Fruit fly (Drosophila melanogaster): Measurements from ENCODE around the gene CG4101.

The CG4101 gene

dm6 chr3L:16571014-16571738 lies 41.1 kb upstream of the CG4101 start:
- TF ChIP-seq CG7101 (tag; optimal IDR thresholded peaks at IDR 0.05) (no peak), kay (GFP tag; ENCODE audit: borderline replicate concordance) (peak; percentile 19)

- TF ChIP-seq tj (GFP tag; optimal IDR thresholded peaks at IDR 0.05) (peak; percentile 89), kay (GFP tag; ENCODE audit: borderline replicate concordance) (no peak), pad (GFP tag; optimal IDR thresholded peaks at IDR 0.05) (no peak), ovo (GFP tag; optimal IDR thresholded peaks at IDR 0.05) (no peak), CG1620 (GFP tag; optimal IDR thresholded peaks at IDR 0.05) (no peak), cnc (optimal IDR thresholded peaks at IDR 0.05) (no peak)
Observed at dm6 chr3L:16571739-16572063, 40.6 kb upstream of the CG4101 start.

DNA sequence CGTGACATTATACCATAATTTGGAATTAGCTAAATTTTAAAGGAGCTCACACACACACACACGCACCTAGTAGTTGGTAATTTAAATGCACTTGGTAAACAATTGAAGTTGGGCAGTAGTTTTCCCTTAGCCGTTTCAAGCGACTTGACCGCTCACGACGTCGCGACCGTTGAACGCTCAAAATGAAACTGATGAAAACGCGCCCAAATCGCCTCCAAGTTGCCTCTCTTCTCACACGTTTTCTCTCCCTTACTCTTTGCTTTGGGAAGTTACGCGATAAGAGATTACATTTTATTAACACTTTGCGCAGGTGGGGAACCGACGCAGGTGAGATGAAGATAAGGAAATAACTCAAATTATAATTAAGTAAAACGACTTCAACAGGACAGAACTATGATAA lies 40.1 kb upstream of the CG4101 start:
- no peak for TF ChIP-seq toe (GFP tag; optimal IDR thresholded peaks at IDR 0.05)
- peak; percentile 11 for TF ChIP-seq pad (GFP tag; optimal IDR thresholded peaks at IDR 0.05)
- peak; percentile 60 for TF ChIP-seq kay (GFP tag; ENCODE audit: borderline replicate concordance)
- peak; percentile 33 for TF ChIP-seq CG12768 (GFP tag; optimal IDR thresholded peaks at IDR 0.05)
- peak; percentile 22 for TF ChIP-seq Mnt (GFP tag; optimal IDR thresholded peaks at IDR 0.05)

DNA sequence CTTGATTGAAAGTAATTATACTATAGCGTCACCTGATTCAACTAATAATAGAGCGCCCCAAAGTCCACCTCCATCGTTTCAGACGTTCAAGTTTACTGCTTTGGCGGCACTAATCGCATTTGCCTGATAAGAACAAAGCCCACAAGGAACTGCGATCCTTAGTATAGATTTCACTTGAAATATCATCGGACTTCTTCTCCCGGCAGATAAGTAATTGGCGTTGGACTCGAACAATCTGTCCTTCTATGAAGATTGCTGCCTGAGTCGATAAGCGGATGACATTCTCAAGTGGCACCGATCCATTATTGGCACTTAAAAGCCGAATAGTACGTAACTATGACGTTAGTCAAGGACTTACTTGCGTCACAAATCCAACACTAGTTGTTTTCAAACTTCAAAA lies 39.1 kb upstream of the CG4101 start, which contains the start of gene Mipp1:
Mipp1 (minus strand) TSS at position 101 of the 400 bp plus-strand sequence.
- TF ChIP-seq cic (GFP tag; optimal IDR thresholded peaks at IDR 0.05) (peak; percentile 8), CG12768 (GFP tag; optimal IDR thresholded peaks at IDR 0.05) (peak; percentile 3)

dm6 chr3L:16574307-16574946 lies 37.9 kb upstream of the CG4101 start, which contains the start of gene mbf1:
TSS of gene mbf1 (plus strand) at chr3L:16574436.
- no peak for TF ChIP-seq toe (GFP tag; optimal IDR thresholded peaks at IDR 0.05)
- TF ChIP-seq tj (GFP tag; optimal IDR thresholded peaks at IDR 0.05) = peak; percentile 15
- no peak for TF ChIP-seq CG33017 (tag; optimal IDR thresholded peaks at IDR 0.05)
- TF ChIP-seq Hr96 (GFP tag; optimal IDR thresholded peaks at IDR 0.05) = no peak
- TF ChIP-seq CG14711 (tag; optimal IDR thresholded peaks at IDR 0.05) = no peak
- peak; percentile 44 for TF ChIP-seq CG11617 (GFP tag; optimal IDR thresholded peaks at IDR 0.05)
- no peak for TF ChIP-seq ovo (GFP tag; optimal IDR thresholded peaks at IDR 0.05)
- TF ChIP-seq CG1620 (GFP tag; optimal IDR thresholded peaks at IDR 0.05) = peak; percentile 13
- TF ChIP-seq cic (GFP tag; optimal IDR thresholded peaks at IDR 0.05) = peak; percentile 22
- no peak for TF ChIP-seq Crg-1 (GFP tag; optimal IDR thresholded peaks at IDR 0.05)
- peak; percentile 63 for TF ChIP-seq bab1 (GFP tag; optimal IDR thresholded peaks at IDR 0.05)
- no peak for TF ChIP-seq CG12768 (GFP tag; optimal IDR thresholded peaks at IDR 0.05)
- TF ChIP-seq Clk (GFP tag; optimal IDR thresholded peaks at IDR 0.05) = no peak
- TF ChIP-seq kay (GFP tag; ENCODE audit: borderline replicate concordance) = peak; percentile 93
- TF ChIP-seq Mnt (GFP tag; optimal IDR thresholded peaks at IDR 0.05) = peak; percentile 39
- TF ChIP-seq CG7101 (tag; optimal IDR thresholded peaks at IDR 0.05) = peak; percentile 8

dm6 chr3L:16580049-16580448 lies 32.2 kb upstream of the CG4101 start, which contains the start of gene nxf2:
TSS of gene nxf2 (minus strand) at chr3L:16580306.
- peak; percentile 54 for TF ChIP-seq ovo (GFP tag; optimal IDR thresholded peaks at IDR 0.05)
- TF ChIP-seq tj (GFP tag; optimal IDR thresholded peaks at IDR 0.05) = peak; percentile 98
- TF ChIP-seq Clk (GFP tag; optimal IDR thresholded peaks at IDR 0.05) = no peak
- TF ChIP-seq bab1 (GFP tag; optimal IDR thresholded peaks at IDR 0.05) = peak; percentile 65

dm6 chr3L:16581201-16581705 lies 31.0 kb upstream of the CG4101 start, which contains the start of gene Smn:
TSS of gene Smn (minus strand) at chr3L:16581547.
- TF ChIP-seq Hr96 (GFP tag; optimal IDR thresholded peaks at IDR 0.05) (no peak), cic (GFP tag; optimal IDR thresholded peaks at IDR 0.05) (no peak), pad (GFP tag; optimal IDR thresholded peaks at IDR 0.05) (peak; percentile 69), CG5204 (GFP tag; optimal IDR thresholded peaks at IDR 0.05) (no peak), tj (GFP tag; optimal IDR thresholded peaks at IDR 0.05) (peak; percentile 28), Crg-1 (GFP tag; optimal IDR thresholded peaks at IDR 0.05) (peak; percentile 82), bab1 (GFP tag; optimal IDR thresholded peaks at IDR 0.05) (peak; percentile 68), CG7101 (tag; optimal IDR thresholded peaks at IDR 0.05) (peak; percentile 64), Mnt (GFP tag; optimal IDR thresholded peaks at IDR 0.05) (peak; percentile 49), CG33017 (tag; optimal IDR thresholded peaks at IDR 0.05) (peak; percentile 54), CG11617 (GFP tag; optimal IDR thresholded peaks at IDR 0.05) (peak; percentile 63), kay (GFP tag; ENCODE audit: borderline replicate concordance) (no peak), CG1620 (GFP tag; optimal IDR thresholded peaks at IDR 0.05) (peak; percentile 56), CG14711 (tag; optimal IDR thresholded peaks at IDR 0.05) (peak; percentile 47), cnc (optimal IDR thresholded peaks at IDR 0.05) (no peak), CG12768 (GFP tag; optimal IDR thresholded peaks at IDR 0.05) (peak; percentile 28), ovo (GFP tag; optimal IDR thresholded peaks at IDR 0.05) (peak; percentile 34), toe (GFP tag; optimal IDR thresholded peaks at IDR 0.05) (no peak), CG7045 (GFP tag; optimal IDR thresholded peaks at IDR 0.05) (no peak), Clk (GFP tag; optimal IDR thresholded peaks at IDR 0.05) (peak; percentile 4)

All from whole organism, adult.